Worm (Caenorhabditis elegans) whole organism, L4 larva: Measurements from ENCODE around the gene mec-18.

Experiments used
- D1046.2 ChIP-seq: fragments of 200-800 bp; sonication (Bioruptor generic); IDR thresholded peaks from 2 replicates; pipeline ENCODE4 v1.3.6; 2022; ENCODE audit warnings: missing genetic modification characterization, missing compliant biosample characterization
- F10B5.3 ChIP-seq: sonication (generic microtip); optimal IDR thresholded peaks from 2 replicates; lab custom pipeline; 2016; ENCODE audit warnings: mild to moderate bottlenecking, missing genetic modification characterization, missing compliant biosample characterization
- F26F4.8 ChIP-seq: fragments of 200-800 bp; sonication (Bioruptor generic); conservative IDR thresholded peaks from 2 replicates; pipeline ENCODE4 v1.3.6; 2022; ENCODE audit warnings: missing genetic modification characterization, missing compliant biosample characterization
- F49E8.2 ChIP-seq: sonication (generic microtip); optimal IDR thresholded peaks from 2 replicates; lab custom pipeline; 2016; ENCODE audit warnings: missing compliant biosample characterization, mild to moderate bottlenecking, missing genetic modification characterization, borderline replicate concordance
- T26A8.4 ChIP-seq: fragments of 200-800 bp; sonication (Bioruptor generic); IDR thresholded peaks from 2 replicates; pipeline ENCODE4 v1.3.6; 2022; ENCODE audit warnings: missing genetic modification characterization, missing compliant biosample characterization
- Y48G9A.11 ChIP-seq: fragments of 200-800 bp; sonication (Bioruptor generic); IDR thresholded peaks from 2 replicates; pipeline ENCODE4 v1.3.6; 2022; ENCODE audit warnings: missing genetic modification reagents, missing genetic modification characterization, missing compliant biosample characterization
- Y75B8A.6 ChIP-seq: fragments of 200-800 bp; sonication (Bioruptor generic); IDR thresholded peaks from 2 replicates; pipeline ENCODE4 v1.3.6; 2022; ENCODE audit warnings: missing genetic modification reagents, missing genetic modification characterization, missing compliant biosample characterization
- ZK546.5 ChIP-seq, 2 experiments: sonication (generic microtip); optimal IDR thresholded peaks; 2 replicates each; lab custom pipeline; 2017; ENCODE audit warnings: missing biosample characterization in 2 of 2, missing genetic modification characterization in 2 of 2
- aha-1 ChIP-seq: fragments of 150-350 bp; peaks from one replicate; lab custom pipeline; 2014; ENCODE audit warnings: missing biosample characterization, missing genetic modification characterization
- aly-2 ChIP-seq: sonication (generic microtip); optimal IDR thresholded peaks from 2 replicates; lab custom pipeline; 2018; ENCODE audit warnings: missing biosample characterization, missing genetic modification characterization
- ama-1 ChIP-seq: fragments of 150-350 bp; optimal IDR thresholded peaks from 2 replicates; lab custom pipeline; 2014; ENCODE audit warnings: inconsistent platforms, mixed read lengths
- ceh-28 ChIP-seq: fragments of 150-350 bp; optimal IDR thresholded peaks from 2 replicates; lab custom pipeline; 2014; ENCODE audit warnings: missing biosample characterization, missing genetic modification reagents, missing genetic modification characterization
- ceh-32 ChIP-seq: sonication (generic microtip); optimal IDR thresholded peaks from 2 replicates; lab custom pipeline; 2016; ENCODE audit warnings: mild to moderate bottlenecking, missing genetic modification characterization, missing compliant biosample characterization; ENCODE audit not compliant: poor library complexity
- ceh-82 ChIP-seq: sonication (generic microtip); optimal IDR thresholded peaks from 2 replicates; lab custom pipeline; 2017; ENCODE audit warnings: missing biosample characterization, missing genetic modification characterization
- ces-1 ChIP-seq: fragments of 150-350 bp; sonication (generic microtip); optimal IDR thresholded peaks from 4 replicates; lab custom pipeline; 2014; ENCODE audit warnings: missing biosample characterization, missing genetic modification reagents, missing genetic modification characterization
- ctbp-1 ChIP-seq: fragments of 200-800 bp; sonication (Bioruptor generic); IDR thresholded peaks from 2 replicates; pipeline ENCODE4 v1.3.6; 2022; ENCODE audit warnings: missing genetic modification reagents, missing genetic modification characterization, missing compliant biosample characterization
- daf-16 ChIP-seq, 3 experiments: sonication (generic microtip); optimal IDR thresholded peaks; 2 replicates each; lab custom pipeline; 2016 to 2017; ENCODE audit warnings: missing genetic modification characterization in 3 of 3, missing genetic modification reagents in 3 of 3, mild to moderate bottlenecking in 2 of 3, missing compliant biosample characterization in 2 of 3, missing biosample characterization in 1 of 3, moderate library complexity in 1 of 3
- daf-19 ChIP-seq: fragments of 200-800 bp; sonication (Bioruptor generic); conservative IDR thresholded peaks from 2 replicates; pipeline ENCODE4 v1.3.6; 2022; ENCODE audit warnings: missing genetic modification characterization, missing compliant biosample characterization
- daf-8 ChIP-seq: fragments of 200-800 bp; sonication (Bioruptor generic); IDR thresholded peaks from 2 replicates; pipeline ENCODE4 v1.3.6; 2022; ENCODE audit warnings: missing genetic modification characterization, missing compliant biosample characterization
- dmd-8 ChIP-seq: fragments of 200-800 bp; sonication (Bioruptor generic); IDR thresholded peaks from 2 replicates; pipeline ENCODE4 v1.3.6; 2022; ENCODE audit warnings: missing genetic modification characterization, missing compliant biosample characterization
- dmd-9 ChIP-seq: fragments of 200-800 bp; sonication (Bioruptor generic); IDR thresholded peaks from 2 replicates; pipeline ENCODE4 v1.3.6; 2022; ENCODE audit warnings: missing genetic modification reagents, missing genetic modification characterization, missing compliant biosample characterization
- dpl-1 ChIP-seq: fragments of 150-350 bp; optimal IDR thresholded peaks from 2 replicates; lab custom pipeline; 2014; ENCODE audit warnings: missing biosample characterization, missing genetic modification reagents, missing genetic modification characterization
- duxl-1 ChIP-seq: sonication (generic microtip); optimal IDR thresholded peaks from 2 replicates; lab custom pipeline; 2016; ENCODE audit warnings: mild to moderate bottlenecking, missing genetic modification characterization, moderate library complexity, missing compliant biosample characterization; ENCODE audit not compliant: poor library complexity
- dve-1 ChIP-seq: sonication (generic microtip); optimal IDR thresholded peaks from 2 replicates; lab custom pipeline; 2017; ENCODE audit warnings: antibody characterized with exemption, mild to moderate bottlenecking, missing genetic modification characterization, missing compliant biosample characterization; ENCODE audit not compliant: insufficient read depth
- gei-8 ChIP-seq: fragments of 200-800 bp; sonication (Bioruptor generic); optimal IDR thresholded peaks from 2 replicates; lab custom pipeline; 2018; ENCODE audit warnings: mild to moderate bottlenecking, missing genetic modification characterization, missing compliant biosample characterization
- hlh-30 ChIP-seq: sonication (generic microtip); optimal IDR thresholded peaks from 2 replicates; lab custom pipeline; 2017; ENCODE audit warnings: antibody characterized with exemption, mild to moderate bottlenecking, missing genetic modification characterization, missing compliant biosample characterization; ENCODE audit not compliant: insufficient read depth
- lim-7 ChIP-seq: fragments of 200-800 bp; sonication (Bioruptor generic); IDR thresholded peaks from 2 replicates; pipeline ENCODE4 v1.3.6; 2022; ENCODE audit warnings: missing genetic modification characterization, missing compliant biosample characterization
- lin-15B ChIP-seq: fragments of 150-350 bp; sonication (generic microtip); optimal IDR thresholded peaks from 3 replicates; lab custom pipeline; 2014; ENCODE audit warnings: missing biosample characterization, missing genetic modification characterization
- lin-38 ChIP-seq: fragments of 200-800 bp; sonication (Bioruptor generic); IDR thresholded peaks from 2 replicates; pipeline ENCODE4 v1.3.6; 2022; ENCODE audit warnings: missing genetic modification reagents, missing genetic modification characterization, missing compliant biosample characterization
- lsy-2 ChIP-seq, 2 experiments: fragments of 150-350 bp in 1 of 2; sonication (generic microtip) in 1 of 2; optimal IDR thresholded peaks; 2 replicates each; lab custom pipeline; 2014 to 2017; ENCODE audit warnings: missing biosample characterization in 2 of 2, missing genetic modification characterization in 2 of 2
- madf-5 ChIP-seq, 2 experiments: fragments of 200-800 bp; sonication (Bioruptor generic); IDR thresholded peaks; 2 replicates each; pipeline ENCODE4 v1.3.6; 2022; ENCODE audit warnings: missing compliant biosample characterization in 2 of 2, missing genetic modification characterization in 2 of 2
- madf-9 ChIP-seq: fragments of 200-800 bp; sonication (Bioruptor generic); conservative IDR thresholded peaks from 2 replicates; pipeline ENCODE4 v1.3.6; 2022; ENCODE audit warnings: missing genetic modification reagents, missing genetic modification characterization, missing compliant biosample characterization
- mdl-1 ChIP-seq, 2 experiments: fragments of 150-350 bp in 1 of 2; sonication (generic microtip) in 1 of 2; optimal IDR thresholded peaks; 2 replicates each; lab custom pipeline; 2014 to 2017; ENCODE audit warnings: missing biosample characterization in 2 of 2, missing genetic modification characterization in 2 of 2
- mdt-29 ChIP-seq: fragments of 200-800 bp; sonication (Bioruptor generic); IDR thresholded peaks from 2 replicates; pipeline ENCODE4 v1.3.6; 2022; ENCODE audit warnings: missing genetic modification reagents, missing genetic modification characterization, missing compliant biosample characterization
- mep-1 ChIP-seq: fragments of 150-350 bp; sonication (generic microtip); optimal IDR thresholded peaks from 3 replicates; lab custom pipeline; 2014; ENCODE audit warnings: missing biosample characterization, missing genetic modification characterization
- mes-2 ChIP-seq: sonication (generic microtip); optimal IDR thresholded peaks from 2 replicates; lab custom pipeline; 2016; ENCODE audit warnings: missing genotype, mild to moderate bottlenecking, missing genetic modification characterization, missing compliant biosample characterization; ENCODE audit not compliant: poor library complexity, severe bottlenecking
- mxl-3 ChIP-seq: fragments of 200-800 bp; sonication (Bioruptor generic); optimal IDR thresholded peaks from 2 replicates; lab custom pipeline; 2018; ENCODE audit warnings: mild to moderate bottlenecking, missing genetic modification characterization, missing compliant biosample characterization
- nhr-10 ChIP-seq: fragments of 150-350 bp; optimal IDR thresholded peaks from 2 replicates; lab custom pipeline; 2014; ENCODE audit warnings: missing biosample characterization, missing genetic modification characterization
- nhr-25 ChIP-seq: sonication (generic microtip); optimal IDR thresholded peaks from 2 replicates; lab custom pipeline; 2017; ENCODE audit warnings: missing genetic modification characterization, mild to moderate bottlenecking, missing compliant biosample characterization, antibody characterized with exemption, moderate library complexity, borderline replicate concordance; ENCODE audit not compliant: insufficient read depth
- nhr-28 ChIP-seq: fragments of 150-350 bp; optimal IDR thresholded peaks from 2 replicates; lab custom pipeline; 2014; ENCODE audit warnings: missing biosample characterization, missing genetic modification characterization
- nhr-6 ChIP-seq: fragments of 150-350 bp; optimal IDR thresholded peaks from 2 replicates; lab custom pipeline; 2014; ENCODE audit warnings: missing biosample characterization, missing genetic modification characterization
- nhr-77 ChIP-seq: fragments of 150-350 bp; optimal IDR thresholded peaks from 2 replicates; lab custom pipeline; 2014; ENCODE audit warnings: missing biosample characterization, missing genetic modification characterization
- pqm-1 ChIP-seq: sonication (generic microtip); optimal IDR thresholded peaks from 2 replicates; lab custom pipeline; 2017; ENCODE audit warnings: missing biosample characterization, missing genetic modification characterization
- rbr-2 ChIP-seq: sonication (generic microtip); optimal IDR thresholded peaks from 2 replicates; lab custom pipeline; 2016; ENCODE audit warnings: missing genotype, missing genetic modification characterization, missing compliant biosample characterization
- skn-1 ChIP-seq: fragments of 150-350 bp; optimal IDR thresholded peaks from 2 replicates; lab custom pipeline; 2014; ENCODE audit warnings: missing biosample characterization, missing genetic modification characterization
- snpc-4 ChIP-seq: fragments of 150-350 bp; optimal IDR thresholded peaks from 2 replicates; lab custom pipeline; 2014; ENCODE audit warnings: missing biosample characterization, missing genetic modification characterization
- unc-130 ChIP-seq: sonication (generic microtip); optimal IDR thresholded peaks from 2 replicates; lab custom pipeline; 2016; ENCODE audit warnings: missing genetic modification reagents, missing genetic modification characterization, missing compliant biosample characterization
- unc-62 ChIP-seq, 3 experiments: fragments of 150-350 bp in 1 of 3; sonication (generic microtip); optimal IDR thresholded peaks in 2 of 3; peaks in 1 of 3; 1 replicate in 1 of 3; 2 replicates in 2 of 3; lab custom pipeline; 2014 to 2017; ENCODE audit warnings: missing biosample characterization in 3 of 3, missing genetic modification characterization in 3 of 3, missing genetic modification reagents in 3 of 3, missing genotype in 1 of 3
- zag-1 ChIP-seq: fragments of 150-350 bp; optimal IDR thresholded peaks from 2 replicates; lab custom pipeline; 2014; ENCODE audit warnings: missing biosample characterization, missing genetic modification characterization
- zip-2 ChIP-seq: fragments of 150-350 bp; optimal IDR thresholded peaks from 2 replicates; lab custom pipeline; 2014; ENCODE audit warnings: missing biosample characterization, missing genetic modification characterization
- ztf-7 ChIP-seq: fragments of 150-350 bp; optimal IDR thresholded peaks from 2 replicates; lab custom pipeline; 2014; ENCODE audit warnings: missing biosample characterization, missing genetic modification characterization

The mec-18 gene

DNA sequence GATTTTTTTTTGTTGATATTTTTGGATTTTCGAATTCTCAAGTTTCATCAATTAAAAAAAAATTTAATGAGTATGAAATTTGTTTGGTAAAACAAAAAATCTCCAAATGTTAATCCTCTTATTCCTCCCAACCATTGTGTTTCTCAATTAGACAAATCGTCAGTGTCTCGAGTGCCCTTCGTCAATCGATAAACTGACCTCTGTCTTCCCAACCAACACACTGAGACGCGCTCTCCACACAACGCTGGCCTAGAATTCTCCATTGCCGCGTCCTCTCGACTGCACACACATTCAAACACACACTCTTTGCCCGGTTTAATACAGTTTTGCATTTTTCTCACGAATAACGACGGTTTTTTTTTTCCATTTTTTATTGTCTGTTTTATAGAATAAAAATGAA is 19.2 kb downstream of the mec-18 start, which contains the start of gene taf-11.1:
taf-11.1 (plus strand) TSS at position 389 of the 400 bp plus-strand sequence.
- TF ChIP-seq F10B5.3 (tag; lab: Kevin White, UChicago) (no peak), madf-5 (GFP tag; IDR thresholded peaks at IDR 0.05; lab: Robert Waterston, UW) (no peak), unc-62 (GFP tag; optimal IDR thresholded peaks at IDR 0.05 in 1 of 2; lab: Kevin White, UChicago) (no peak), unc-62 (tag; optimal IDR thresholded peaks at IDR 0.05; lab: Kevin White, UChicago) (no peak), T26A8.4 (no peak), aly-2 (tag; lab: Kevin White, UChicago) (no peak), nhr-6 (tag; lab: Kevin White, UChicago) (no peak), daf-16 (GFP tag; optimal IDR thresholded peaks at IDR 0.05; lab: Kevin White, UChicago) (no peak), daf-16 (tag; optimal IDR thresholded peaks at IDR 0.05; lab: Kevin White, UChicago) (peak; percentile 48), ctbp-1 (GFP tag; lab: Robert Waterston, UW) (no peak), mdt-29 (no peak), nhr-28 (tag; lab: Kevin White, UChicago) (peak; percentile 64), dmd-9 (no peak), D1046.2 (GFP tag; lab: Robert Waterston, UW) (no peak), lsy-2 (tag; optimal IDR thresholded peaks at IDR 0.05; lab: Kevin White, UChicago) (peak in 1 of 2 experiments; percentile 28), nhr-10 (tag; lab: Kevin White, UChicago) (no peak), mdl-1 (tag; optimal IDR thresholded peaks at IDR 0.05; lab: Kevin White, UChicago) (no peak), ceh-28 (tag; lab: Kevin White, UChicago) (no peak), daf-8 (GFP tag; lab: Robert Waterston, UW) (no peak), ZK546.5 (tag; optimal IDR thresholded peaks at IDR 0.05; lab: Kevin White, UChicago) (no peak), nhr-25 (tag; lab: Kevin White, UChicago) (no peak), unc-130 (no peak), ama-1 (lab: Kevin White, UChicago) (no peak), zag-1 (tag; lab: Kevin White, UChicago) (no peak), daf-19 (GFP tag; lab: Robert Waterston, UW) (no peak), dve-1 (tag; lab: Kevin White, UChicago) (peak; percentile 16), Y75B8A.6 (no peak), dmd-8 (no peak), F49E8.2 (tag; lab: Kevin White, UChicago) (no peak), zip-2 (tag; lab: Kevin White, UChicago) (no peak), snpc-4 (tag; lab: Kevin White, UChicago) (no peak), nhr-77 (tag; lab: Kevin White, UChicago) (no peak), gei-8 (no peak), ceh-32 (tag; lab: Kevin White, UChicago) (no peak), madf-9 (GFP tag; lab: Robert Waterston, UW) (no peak), F26F4.8 (GFP tag; lab: Robert Waterston, UW) (no peak), mes-2 (tag; lab: Kevin White, UChicago) (peak; percentile 79), ces-1 (GFP tag; lab: Kevin White, UChicago) (no peak), aha-1 (no peak), hlh-30 (tag; lab: Kevin White, UChicago) (peak; percentile 43), ztf-7 (tag; lab: Kevin White, UChicago) (no peak), mxl-3 (GFP tag; lab: Kevin White, UChicago) (peak; percentile 55), dpl-1 (GFP tag; lab: Kevin White, UChicago) (peak; percentile 2), duxl-1 (tag; lab: Kevin White, UChicago) (no peak), Y48G9A.11 (GFP tag; lab: Robert Waterston, UW) (no peak), mep-1 (tag; lab: Kevin White, UChicago) (peak; percentile 57), lin-38 (GFP tag; lab: Robert Waterston, UW) (no peak), lin-15B (tag; lab: Kevin White, UChicago) (no peak), lim-7 (GFP tag; lab: Robert Waterston, UW) (no peak), pqm-1 (no peak), skn-1 (tag; lab: Kevin White, UChicago) (no peak), rbr-2 (tag; lab: Kevin White, UChicago) (no peak), ceh-82 (no peak)
